Fruit fly (Drosophila melanogaster) whole organism: Measurements from ENCODE around the gene eIF2beta.

Experiments
- CG8478 ChIP-seq: fragments of >200 bp; optimal IDR thresholded peaks from 2 replicates; lab custom pipeline; 2018; ENCODE audit warnings: inconsistent platforms
- Dll ChIP-seq: fragments of >200 bp; optimal IDR thresholded peaks from 2 replicates; lab custom pipeline; 2017
- pan ChIP-seq: fragments of >200 bp; optimal IDR thresholded peaks from 2 replicates; lab custom pipeline; 2017
- psq ChIP-seq: fragments of >200 bp; optimal IDR thresholded peaks from 2 replicates; lab custom pipeline; 2017
- usp ChIP-seq: fragments of >200 bp; optimal IDR thresholded peaks from 2 replicates; lab custom pipeline; 2017; ENCODE audit warnings: missing biosample characterization, missing genetic modification characterization, mixed read lengths

DNA sequence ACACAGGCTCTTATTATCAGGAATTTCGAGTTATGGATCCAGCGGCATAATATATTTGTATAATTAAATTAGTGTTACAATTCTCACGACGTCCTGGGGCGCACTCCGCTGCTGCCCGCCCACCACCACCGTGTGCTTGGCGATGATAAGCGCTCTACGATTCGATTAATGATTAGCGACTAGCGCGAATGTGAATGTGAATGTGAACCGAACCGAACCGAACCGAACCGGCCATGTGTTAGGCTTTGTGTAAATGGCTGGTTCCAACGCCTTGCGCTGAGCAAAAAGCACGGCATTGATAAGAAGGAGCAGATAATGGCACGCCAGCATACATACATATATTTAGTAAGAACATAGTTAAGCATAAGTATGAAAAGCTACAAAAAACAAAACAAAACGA lies 7.2 kb downstream of the eIF2beta start:
- TF ChIP-seq psq (lab: Kevin White, UChicago) (no peak), usp (no peak), pan (lab: Kevin White, UChicago) (no peak), CG8478 (lab: Kevin White, UChicago) (no peak), Dll (lab: Kevin White, UChicago) (no peak)
